Worm (Caenorhabditis elegans) whole organism, young adult: ENCODE results near the gene ZK563.7.

Source experiments
- B0035.1 ChIP-seq: sonication (generic microtip); optimal IDR thresholded peaks from 2 replicates; lab custom pipeline; 2016; ENCODE audit warnings: missing genetic modification characterization, mild to moderate bottlenecking, missing compliant biosample characterization, missing genotype, missing genetic modification reagents
- B0336.3 ChIP-seq: fragments of 200-800 bp; sonication (Bioruptor generic); IDR thresholded peaks from 2 replicates; pipeline ENCODE4 v1.3.6; 2022; ENCODE audit warnings: missing genetic modification characterization, missing compliant biosample characterization
- C06A6.2 ChIP-seq: fragments of 200-800 bp; sonication (Bioruptor generic); conservative IDR thresholded peaks from 2 replicates; pipeline ENCODE4 v1.3.6; 2022; ENCODE audit warnings: missing genetic modification characterization, missing compliant biosample characterization
- C17E4.6 ChIP-seq: fragments of 200-800 bp; sonication (Bioruptor generic); IDR thresholded peaks from 2 replicates; pipeline ENCODE4 v1.3.6; 2022; ENCODE audit warnings: missing genetic modification reagents, missing genetic modification characterization, missing compliant biosample characterization
- F10E7.11 ChIP-seq: sonication (generic microtip); optimal IDR thresholded peaks from 2 replicates; lab custom pipeline; 2017; ENCODE audit warnings: mild to moderate bottlenecking, missing genetic modification characterization, moderate library complexity, missing compliant biosample characterization
- F22D6.2 ChIP-seq: sonication (generic microtip); optimal IDR thresholded peaks from 2 replicates; lab custom pipeline; 2016; ENCODE audit warnings: mild to moderate bottlenecking, missing genetic modification characterization, missing compliant biosample characterization
- F37B4.10 ChIP-seq: fragments of 200-800 bp; sonication (Bioruptor generic); IDR thresholded peaks from 2 replicates; pipeline ENCODE4 v1.3.6; 2022; ENCODE audit warnings: missing genetic modification characterization, missing compliant biosample characterization
- F49E8.2 ChIP-seq: sonication (generic microtip); optimal IDR thresholded peaks from 3 replicates; lab custom pipeline; 2017; ENCODE audit warnings: missing genetic modification characterization, mild to moderate bottlenecking, missing compliant biosample characterization, antibody characterized with exemption, moderate library complexity; ENCODE audit not compliant: insufficient read depth
- F57A8.1 ChIP-seq: fragments of 200-800 bp; sonication (Bioruptor generic); optimal IDR thresholded peaks from 2 replicates; lab custom pipeline; 2018; ENCODE audit warnings: mild to moderate bottlenecking, missing genetic modification characterization, moderate library complexity, missing compliant biosample characterization
- T07F8.4 ChIP-seq: sonication (generic microtip); optimal IDR thresholded peaks from 2 replicates; lab custom pipeline; 2016; ENCODE audit warnings: mild to moderate bottlenecking, missing genetic modification characterization, moderate library complexity, missing compliant biosample characterization
- Y67H2A.10 ChIP-seq: fragments of 200-800 bp; sonication (Bioruptor generic); conservative IDR thresholded peaks from 2 replicates; pipeline ENCODE4 v1.3.6; 2022; ENCODE audit warnings: missing genetic modification reagents, missing genetic modification characterization, missing compliant biosample characterization
- Y79H2A.3 ChIP-seq: fragments of 200-800 bp; sonication (Bioruptor generic); conservative IDR thresholded peaks from 2 replicates; pipeline ENCODE4 v1.3.6; 2022; ENCODE audit warnings: missing genetic modification reagents, missing genetic modification characterization, missing compliant biosample characterization
- ZK185.1 ChIP-seq: sonication (generic microtip); optimal IDR thresholded peaks from 2 replicates; lab custom pipeline; 2016; ENCODE audit warnings: mild to moderate bottlenecking, missing genetic modification characterization, missing compliant biosample characterization; ENCODE audit not compliant: poor library complexity, severe bottlenecking
- atf-7 ChIP-seq: sonication (generic microtip); optimal IDR thresholded peaks from 2 replicates; lab custom pipeline; 2017; ENCODE audit warnings: mild to moderate bottlenecking, missing genetic modification characterization, missing compliant biosample characterization
- attf-5 ChIP-seq: fragments of 200-800 bp; sonication (Bioruptor generic); optimal IDR thresholded peaks from 2 replicates; lab custom pipeline; 2018; ENCODE audit warnings: mild to moderate bottlenecking, missing genetic modification characterization, missing compliant biosample characterization
- bed-2 ChIP-seq: fragments of 200-800 bp; sonication (Bioruptor generic); IDR thresholded peaks from 2 replicates; pipeline ENCODE4 v1.3.6; 2022; ENCODE audit warnings: missing genetic modification reagents, missing genetic modification characterization, missing compliant biosample characterization
- ccch-3 ChIP-seq: fragments of 200-800 bp; sonication (Bioruptor generic); optimal IDR thresholded peaks from 2 replicates; lab custom pipeline; 2018; ENCODE audit warnings: mild to moderate bottlenecking, missing genetic modification characterization, missing compliant biosample characterization
- ceh-40 ChIP-seq: fragments of 200-800 bp; sonication (Bioruptor generic); IDR thresholded peaks from 2 replicates; pipeline ENCODE4 v1.3.6; 2022; ENCODE audit warnings: missing genetic modification characterization, missing compliant biosample characterization
- chd-7 ChIP-seq: sonication (generic microtip); optimal IDR thresholded peaks from 2 replicates; lab custom pipeline; 2016; ENCODE audit warnings: mild to moderate bottlenecking, missing genetic modification characterization, moderate library complexity, missing compliant biosample characterization
- die-1 ChIP-seq: sonication (generic microtip); optimal IDR thresholded peaks from 2 replicates; lab custom pipeline; 2016; ENCODE audit warnings: missing genotype, mild to moderate bottlenecking, missing genetic modification characterization, missing compliant biosample characterization
- dox-1 ChIP-seq: fragments of 200-800 bp; sonication (Bioruptor generic); IDR thresholded peaks from 2 replicates; pipeline ENCODE4 v1.3.6; 2022; ENCODE audit warnings: missing genetic modification reagents, missing genetic modification characterization, missing compliant biosample characterization
- fkh-3 ChIP-seq: sonication (generic microtip); optimal IDR thresholded peaks from 2 replicates; lab custom pipeline; 2016; ENCODE audit warnings: mild to moderate bottlenecking, missing genetic modification characterization, missing compliant biosample characterization
- gei-17 ChIP-seq: fragments of 200-800 bp; sonication (Bioruptor generic); optimal IDR thresholded peaks from 2 replicates; lab custom pipeline; 2018; ENCODE audit warnings: mild to moderate bottlenecking, missing genetic modification characterization, missing compliant biosample characterization
- hlh-26 ChIP-seq: fragments of 200-800 bp; sonication (Bioruptor generic); conservative IDR thresholded peaks from 2 replicates; pipeline ENCODE4 v1.3.6; 2022; ENCODE audit warnings: missing genetic modification reagents, missing genetic modification characterization, missing compliant biosample characterization
- hmg-20 ChIP-seq: fragments of 200-800 bp; sonication (Bioruptor generic); IDR thresholded peaks from 2 replicates; pipeline ENCODE4 v1.3.6; 2022; ENCODE audit warnings: missing genetic modification reagents, missing genetic modification characterization, missing compliant biosample characterization
- hrde-1 ChIP-seq: sonication (generic microtip); optimal IDR thresholded peaks from 2 replicates; lab custom pipeline; 2016; ENCODE audit warnings: missing genetic modification characterization, mild to moderate bottlenecking, missing compliant biosample characterization, moderate library complexity, missing genotype, missing genetic modification reagents, borderline replicate concordance
- lin-26 ChIP-seq: fragments of 200-800 bp; sonication (Bioruptor generic); IDR thresholded peaks from 2 replicates; pipeline ENCODE4 v1.3.6; 2022; ENCODE audit warnings: missing genetic modification reagents, missing genetic modification characterization, missing compliant biosample characterization
- lsl-1 ChIP-seq: fragments of 200-800 bp; sonication (Bioruptor generic); optimal IDR thresholded peaks from 2 replicates; lab custom pipeline; 2018; ENCODE audit warnings: mild to moderate bottlenecking, missing genetic modification characterization, moderate library complexity, missing compliant biosample characterization
- madf-10 ChIP-seq: sonication (generic microtip); optimal IDR thresholded peaks from 2 replicates; lab custom pipeline; 2016; ENCODE audit warnings: mild to moderate bottlenecking, missing genetic modification characterization, missing compliant biosample characterization
- madf-6 ChIP-seq: fragments of 200-800 bp; sonication (Bioruptor generic); IDR thresholded peaks from 2 replicates; pipeline ENCODE4 v1.3.6; 2022; ENCODE audit warnings: missing genetic modification reagents, missing genetic modification characterization, missing compliant biosample characterization
- mel-28 ChIP-seq: sonication (generic microtip); optimal IDR thresholded peaks from 2 replicates; lab custom pipeline; 2016; ENCODE audit warnings: borderline replicate concordance, mild to moderate bottlenecking, missing genetic modification characterization, missing compliant biosample characterization
- nfyb-1 ChIP-seq: fragments of 200-800 bp; sonication (Bioruptor generic); IDR thresholded peaks from 2 replicates; pipeline ENCODE4 v1.3.6; 2022; ENCODE audit warnings: missing genetic modification reagents, missing genetic modification characterization, missing compliant biosample characterization
- pha-4 ChIP-seq: fragments of 150-350 bp; sonication (generic microtip); optimal IDR thresholded peaks from 2 replicates; lab custom pipeline; 2014; ENCODE audit warnings: missing biosample characterization, missing genetic modification reagents, missing genetic modification characterization
- rpc-1 ChIP-seq, 2 experiments: fragments of 150-350 bp in 1 of 2; sonication (generic microtip) in 1 of 2; optimal IDR thresholded peaks; 2 replicates each; lab custom pipeline; 2014 to 2018; ENCODE audit warnings: missing biosample characterization in 1 of 2, missing genetic modification characterization in 1 of 2, missing genetic modification reagents in 1 of 2, missing genotype in 1 of 2
- sdz-38 ChIP-seq: sonication (generic microtip); optimal IDR thresholded peaks from 2 replicates; lab custom pipeline; 2016; ENCODE audit warnings: missing genotype, missing genetic modification characterization, missing compliant biosample characterization
- snpc-1.3 ChIP-seq: sonication (generic microtip); optimal IDR thresholded peaks from 2 replicates; lab custom pipeline; 2017; ENCODE audit warnings: missing genetic modification characterization, mild to moderate bottlenecking, missing compliant biosample characterization, antibody characterized with exemption, moderate library complexity, missing genotype, missing genetic modification reagents; ENCODE audit not compliant: insufficient read depth
- snpc-4 ChIP-seq, 5 experiments: fragments of 150-350 bp in 1 of 5; sonication (generic microtip) in 4 of 5; optimal IDR thresholded peaks; 2 replicates each; lab custom pipeline; 2014 to 2018; ENCODE audit warnings: missing genetic modification characterization in 5 of 5, missing biosample characterization in 3 of 5, antibody characterized with exemption in 2 of 5, mild to moderate bottlenecking in 2 of 5, missing compliant biosample characterization in 2 of 5, missing genotype in 2 of 5, moderate library complexity in 2 of 5, missing genetic modification reagents in 1 of 5
- somi-1 ChIP-seq: fragments of 200-800 bp; sonication (Bioruptor generic); optimal IDR thresholded peaks from 2 replicates; lab custom pipeline; 2018; ENCODE audit warnings: mild to moderate bottlenecking, missing genetic modification characterization, missing compliant biosample characterization
- tbp1 ChIP-seq: fragments of 200-800 bp; sonication (Bioruptor generic); optimal IDR thresholded peaks from 2 replicates; lab custom pipeline; 2018; ENCODE audit warnings: mild to moderate bottlenecking, missing genetic modification characterization, missing compliant biosample characterization
- tbx-9 ChIP-seq: sonication (generic microtip); optimal IDR thresholded peaks from 2 replicates; lab custom pipeline; 2016; ENCODE audit warnings: borderline replicate concordance, missing genetic modification characterization, inconsistent platforms, missing compliant biosample characterization
- tlf-1 ChIP-seq: fragments of 200-800 bp; sonication (Bioruptor generic); optimal IDR thresholded peaks from 2 replicates; lab custom pipeline; 2018; ENCODE audit warnings: mild to moderate bottlenecking, missing genetic modification characterization, missing compliant biosample characterization
- zim-3 ChIP-seq: sonication (generic microtip); optimal IDR thresholded peaks from 2 replicates; lab custom pipeline; 2017; ENCODE audit warnings: mild to moderate bottlenecking, missing genetic modification characterization, moderate library complexity, missing compliant biosample characterization
- ztf-25 ChIP-seq: fragments of 200-800 bp; sonication (Bioruptor generic); IDR thresholded peaks from 2 replicates; pipeline ENCODE4 v1.3.6; 2022; ENCODE audit warnings: missing genetic modification reagents, missing genetic modification characterization, missing compliant biosample characterization
- ztf-28 ChIP-seq: fragments of 200-800 bp; sonication (Bioruptor generic); IDR thresholded peaks from 2 replicates; pipeline ENCODE4 v1.3.6; 2022; ENCODE audit warnings: missing genetic modification reagents, missing genetic modification characterization, missing compliant biosample characterization

Gene ZK563.7

ce11 chrX:3371264-3371663 is 9.0 kb upstream of the ZK563.7 start (continued):
- TF ChIP-seq tlf-1 (GFP tag; lab: Kevin White, UChicago) = peak; percentile 5
- peak; percentile 93 for TF ChIP-seq lin-26 (GFP tag; lab: Robert Waterston, UW)
- TF ChIP-seq C06A6.2 = 0 out of 2 replicates have a peak, but pooled peaks have one; percentile 33
- TF ChIP-seq nfyb-1 = peak; percentile 90
- TF ChIP-seq attf-5 (GFP tag; lab: Kevin White, UChicago) = peak; percentile 42
- peak; percentile 90 for TF ChIP-seq die-1 (tag; lab: Kevin White, UChicago)
- peak; percentile 60 for TF ChIP-seq snpc-4 (GFP tag; optimal IDR thresholded peaks at IDR 0.05; lab: Kevin White, UChicago)
- TF ChIP-seq snpc-4 (tag; optimal IDR thresholded peaks at IDR 0.05; lab: Kevin White, UChicago) = peak; percentile 32 to 72 (median 56)
- peak; percentile 97 for TF ChIP-seq tbp1 (GFP tag; lab: Kevin White, UChicago)
- TF ChIP-seq hrde-1 (tag; lab: Kevin White, UChicago) = no peak
- peak; percentile 62 for TF ChIP-seq snpc-1.3
- TF ChIP-seq dox-1 (GFP tag; lab: Robert Waterston, UW) = peak; percentile 85
- TF ChIP-seq atf-7 = peak; percentile 44
- TF ChIP-seq F10E7.11 = no peak
- no peak for TF ChIP-seq tbx-9 (tag; lab: Kevin White, UChicago)
- TF ChIP-seq rpc-1 (optimal IDR thresholded peaks at IDR 0.05; lab: Kevin White, UChicago) = peak; percentile 94
- TF ChIP-seq rpc-1 (tag; optimal IDR thresholded peaks at IDR 0.05; lab: Kevin White, UChicago) = peak; percentile 91
- peak; percentile 26 for TF ChIP-seq somi-1
- TF ChIP-seq madf-10 = peak; percentile 79
- no peak for TF ChIP-seq F22D6.2 (tag; lab: Kevin White, UChicago)
- TF ChIP-seq sdz-38 = no peak
- peak; percentile 52; the same call in 1 of the 2 replicates for TF ChIP-seq madf-6 (GFP tag; lab: Robert Waterston, UW)
- no peak for TF ChIP-seq F37B4.10 (GFP tag; lab: Robert Waterston, UW)
- peak; percentile 46 for TF ChIP-seq zim-3 (tag; lab: Kevin White, UChicago)
- no peak for TF ChIP-seq bed-2
- TF ChIP-seq chd-7 (tag; lab: Kevin White, UChicago) = peak; percentile 78
- peak; percentile 65 for TF ChIP-seq Y67H2A.10 (GFP tag; lab: Robert Waterston, UW)
- no peak for TF ChIP-seq Y79H2A.3
- TF ChIP-seq ceh-40 (GFP tag; lab: Robert Waterston, UW) = peak; percentile 81; the same call in 1 of the 2 replicates
- no peak for TF ChIP-seq pha-4 (tag; lab: Kevin White, UChicago)
- TF ChIP-seq fkh-3 = peak; percentile 33
- peak; percentile 47 for TF ChIP-seq B0035.1 (tag; lab: Kevin White, UChicago)
- TF ChIP-seq ztf-25 (GFP tag; lab: Robert Waterston, UW) = peak; percentile 96
- TF ChIP-seq hmg-20 (GFP tag; lab: Robert Waterston, UW) = peak; percentile 85
- no peak for TF ChIP-seq hlh-26
- TF ChIP-seq gei-17 (GFP tag; lab: Kevin White, UChicago) = peak; percentile 60
- no peak for TF ChIP-seq lsl-1
- no peak for TF ChIP-seq mel-28 (tag; lab: Kevin White, UChicago)
- TF ChIP-seq ztf-28 = peak; percentile 28; the same call in 1 of the 2 replicates
- TF ChIP-seq ccch-3 (GFP tag; lab: Kevin White, UChicago) = no peak
- no peak for TF ChIP-seq F49E8.2
- peak; percentile 75 for TF ChIP-seq T07F8.4
- peak; percentile 83 for TF ChIP-seq ZK185.1 (tag; lab: Kevin White, UChicago)
- no peak for TF ChIP-seq C17E4.6 (GFP tag; lab: Robert Waterston, UW)
- TF ChIP-seq F57A8.1 (GFP tag; lab: Kevin White, UChicago) = peak; percentile 59
- peak; percentile 55; the same call in 1 of the 2 replicates for TF ChIP-seq B0336.3 (GFP tag; lab: Robert Waterston, UW)
